Worm (Caenorhabditis elegans): Measurements from ENCODE around the gene aqp-8.

- TF ChIP-seq pha-4 (tag; optimal IDR thresholded peaks at IDR 0.05) = no peak
- TF ChIP-seq F23B12.7 (tag; optimal IDR thresholded peaks at IDR 0.05; ENCODE audit: insufficient read depth) = no peak
- no peak for TF ChIP-seq snpc-4 (GFP tag; optimal IDR thresholded peaks at IDR 0.05)
- no peak for TF ChIP-seq snpc-4 (tag; optimal IDR thresholded peaks at IDR 0.05)
- no peak for TF ChIP-seq cebp-1 (GFP tag; IDR thresholded peaks at IDR 0.05)
- TF ChIP-seq cebp-1 (tag; optimal IDR thresholded peaks at IDR 0.05) = no peak
- TF ChIP-seq madf-6 (GFP tag; IDR thresholded peaks at IDR 0.05) = no peak
- no peak for TF ChIP-seq attf-3 (GFP tag; conservative IDR thresholded peaks at IDR 0.05)
- no peak for TF ChIP-seq atf-7 (tag; optimal IDR thresholded peaks at IDR 0.05)
- TF ChIP-seq nhr-120 (GFP tag; IDR thresholded peaks at IDR 0.05) = no peak
- TF ChIP-seq tbx-9 (tag; optimal IDR thresholded peaks at IDR 0.05; ENCODE audit: borderline replicate concordance) = no peak
- no peak for TF ChIP-seq nhr-179 (tag; optimal IDR thresholded peaks at IDR 0.05)
- no peak for TF ChIP-seq zim-3 (tag; optimal IDR thresholded peaks at IDR 0.05)
- no peak for TF ChIP-seq lin-54 (GFP tag; optimal IDR thresholded peaks at IDR 0.05)
Observed at ce11 chrX:4749080-4749479, 44.3 kb upstream of the aqp-8 start, which contains the start of gene lon-2.
